Worm (Caenorhabditis elegans) whole organism, L3 larva: ENCODE measurements around the gene F42F12.11.

Experiments used
- ceh-28 ChIP-seq: fragments of 150-350 bp; optimal IDR thresholded peaks from 2 replicates; lab custom pipeline; 2014; ENCODE audit warnings: missing biosample characterization, missing genetic modification reagents, missing genetic modification characterization
- ceh-82 ChIP-seq: fragments of 150-350 bp; optimal IDR thresholded peaks from 2 replicates; lab custom pipeline; 2014; ENCODE audit warnings: missing biosample characterization, missing genetic modification characterization
- elt-1 ChIP-seq: fragments of 150-350 bp; optimal IDR thresholded peaks from 2 replicates; lab custom pipeline; 2014; ENCODE audit warnings: missing biosample characterization, missing genetic modification characterization
- fkh-10 ChIP-seq: sonication (generic microtip); optimal IDR thresholded peaks from 2 replicates; lab custom pipeline; 2017; ENCODE audit warnings: missing biosample characterization, missing genetic modification reagents, missing genetic modification characterization
- lin-39 ChIP-seq: fragments of 150-350 bp; optimal IDR thresholded peaks from 2 replicates; lab custom pipeline; 2018; ENCODE audit warnings: missing biosample characterization, missing genetic modification reagents, missing genetic modification characterization
- pqm-1 ChIP-seq: fragments of 150-350 bp; optimal IDR thresholded peaks from 2 replicates; lab custom pipeline; 2017; ENCODE audit warnings: missing biosample characterization, missing genetic modification characterization, inconsistent platforms

DNA sequence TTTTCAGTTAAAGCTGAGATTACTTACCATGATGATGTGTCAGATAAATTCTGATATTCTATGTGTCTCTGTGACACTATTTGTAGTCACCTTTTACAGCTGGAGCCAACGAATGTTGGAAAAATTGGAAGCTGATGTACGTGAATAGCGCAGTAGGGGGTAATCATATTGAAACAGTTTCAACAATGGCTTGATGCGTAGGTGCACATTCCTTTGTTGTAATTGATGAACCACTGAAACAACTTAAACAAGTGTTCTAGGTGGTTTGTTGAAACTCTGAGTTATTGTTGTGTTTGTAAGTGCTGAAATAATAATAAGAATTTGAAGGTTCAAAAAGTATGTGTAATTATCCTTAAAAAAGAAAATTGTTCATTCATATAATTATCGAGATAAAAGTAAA is 9.8 kb downstream of the F42F12.11 start, which contains the start of gene nspc-12:
- TF ChIP-seq elt-1 (tag; lab: Kevin White, UChicago) (no peak), ceh-82 (tag; lab: Kevin White, UChicago) (no peak), fkh-10 (no peak), pqm-1 (tag; lab: Kevin White, UChicago) (no peak), ceh-28 (tag; lab: Kevin White, UChicago) (no peak), lin-39 (no peak)
